Worm (Caenorhabditis elegans) whole organism, L2 larva: ENCODE measurements around the gene F58B4.3.

Experiments used
- R02D3.7 ChIP-seq: fragments of 150-350 bp; optimal IDR thresholded peaks from 2 replicates; lab custom pipeline; 2014; ENCODE audit warnings: missing biosample characterization, missing genetic modification characterization
- ama-1 ChIP-seq: fragments of 150-350 bp; optimal IDR thresholded peaks from 2 replicates; lab custom pipeline; 2018; ENCODE audit warnings: inconsistent platforms
- egl-27 ChIP-seq: sonication (generic microtip); optimal IDR thresholded peaks from 3 replicates; lab custom pipeline; 2017; ENCODE audit warnings: missing biosample characterization, missing genetic modification reagents, missing genetic modification characterization
- elt-1 ChIP-seq: fragments of 150-350 bp; optimal IDR thresholded peaks from 2 replicates; lab custom pipeline; 2014; ENCODE audit warnings: missing biosample characterization, missing genetic modification characterization
- nhr-23 ChIP-seq: fragments of 150-350 bp; optimal IDR thresholded peaks from 2 replicates; lab custom pipeline; 2014; ENCODE audit warnings: missing biosample characterization, missing genetic modification reagents, missing genetic modification characterization
- nhr-237 ChIP-seq: fragments of 150-350 bp; optimal IDR thresholded peaks from 2 replicates; lab custom pipeline; 2014; ENCODE audit warnings: missing biosample characterization, missing genetic modification characterization
- nhr-25 ChIP-seq: fragments of 150-350 bp; sonication (generic microtip); optimal IDR thresholded peaks from 3 replicates; lab custom pipeline; 2014; ENCODE audit warnings: missing biosample characterization, missing genetic modification characterization
- unc-39 ChIP-seq: fragments of 150-350 bp; optimal IDR thresholded peaks from 2 replicates; lab custom pipeline; 2014; ENCODE audit warnings: missing biosample characterization, missing genetic modification characterization
- ztf-11 ChIP-seq: sonication (generic microtip); optimal IDR thresholded peaks from 2 replicates; lab custom pipeline; 2017; ENCODE audit warnings: missing biosample characterization, missing genetic modification characterization

ce11 chrV:10937294-10937693 is 7.7 kb downstream of the F58B4.3 start:
- TF ChIP-seq unc-39 (tag; lab: Kevin White, UChicago): no peak
- no peak for TF ChIP-seq nhr-237 (tag; lab: Kevin White, UChicago)
- TF ChIP-seq elt-1 (tag; lab: Kevin White, UChicago): no peak
- TF ChIP-seq nhr-25 (tag; lab: Kevin White, UChicago): peak; percentile 1
- TF ChIP-seq R02D3.7 (tag; lab: Kevin White, UChicago): no peak
- TF ChIP-seq ama-1 (lab: Kevin White, UChicago): no peak
- TF ChIP-seq egl-27 (tag; lab: Kevin White, UChicago): no peak
- no peak for TF ChIP-seq ztf-11 (tag; lab: Kevin White, UChicago)
- no peak for TF ChIP-seq nhr-23 (tag; lab: Kevin White, UChicago)
